Fruit fly (Drosophila melanogaster): ENCODE measurements around the gene CG18745.

Gene CG18745

dm6 chr3R:7813981-7814529 lies 28.1 kb upstream of the CG18745 start, which contains the start of gene CG34384 (continued):
- peak; percentile 42 for TF ChIP-seq CG12769 (tag; optimal IDR thresholded peaks at IDR 0.05)
- TF ChIP-seq CoRest (tag; optimal IDR thresholded peaks at IDR 0.05), result peak; percentile 70
- TF ChIP-seq Sox102F (GFP tag; optimal IDR thresholded peaks at IDR 0.05), result peak; percentile 23
- peak; percentile 10 for TF ChIP-seq fu2 (GFP tag; optimal IDR thresholded peaks at IDR 0.05)
- no peak for TF ChIP-seq CG4707 (GFP tag; optimal IDR thresholded peaks at IDR 0.05)
- TF ChIP-seq CG1792 (GFP tag; optimal IDR thresholded peaks at IDR 0.05), result no peak
- TF ChIP-seq gfzf (GFP tag; optimal IDR thresholded peaks at IDR 0.05), result no peak
- peak; percentile 34 for TF ChIP-seq emc (GFP tag; optimal IDR thresholded peaks at IDR 0.05)
- TF ChIP-seq CG3407 (GFP tag; optimal IDR thresholded peaks at IDR 0.05), result no peak
- no peak for TF ChIP-seq CG32772 (GFP tag; IDR thresholded peaks at IDR 0.05)
- no peak for TF ChIP-seq Kr (GFP tag; optimal IDR thresholded peaks at IDR 0.05)
- peak; percentile 6 for TF ChIP-seq CG18011 (GFP tag; optimal IDR thresholded peaks at IDR 0.05)
- TF ChIP-seq CG30431 (GFP tag; optimal IDR thresholded peaks at IDR 0.05), result no peak
- TF ChIP-seq scrt (GFP tag; optimal IDR thresholded peaks at IDR 0.05), result no peak
- peak; percentile 33 for TF ChIP-seq CG10209 (GFP tag; optimal IDR thresholded peaks at IDR 0.05)
- peak; percentile 89 for TF ChIP-seq Deaf1 (tag; optimal IDR thresholded peaks at IDR 0.05)
- peak; percentile 84 for TF ChIP-seq CG2678 (tag; optimal IDR thresholded peaks at IDR 0.05)
- TF ChIP-seq CG14014 (GFP tag; IDR thresholded peaks at IDR 0.05), result 0 out of 2 replicates have a peak, but pooled peaks have one; percentile 11
- TF ChIP-seq CG1647 (GFP tag; optimal IDR thresholded peaks at IDR 0.05), result no peak
- no peak for TF ChIP-seq CG11093 (GFP tag; IDR thresholded peaks at IDR 0.05)
- TF ChIP-seq CG6765 (GFP tag; optimal IDR thresholded peaks at IDR 0.05), result peak; percentile 65
- peak; percentile 2 for TF ChIP-seq ewg (GFP tag; optimal IDR thresholded peaks at IDR 0.05)
- TF ChIP-seq CG33557 (GFP tag; optimal IDR thresholded peaks at IDR 0.05), result no peak
- peak; percentile 40 for TF ChIP-seq CG9437 (GFP tag; optimal IDR thresholded peaks at IDR 0.05)
- TF ChIP-seq CG34422 (GFP tag; IDR thresholded peaks at IDR 0.05), result 0 out of 3 replicates have a peak, but pooled peaks have one; percentile 25
- TF ChIP-seq crc (GFP tag; optimal IDR thresholded peaks at IDR 0.05), result peak; percentile 20
- no peak for TF ChIP-seq Dref (GFP tag; IDR thresholded peaks at IDR 0.05)
- TF ChIP-seq CG9932 (GFP tag; IDR thresholded peaks at IDR 0.05), result peak; percentile 51
- TF ChIP-seq CG2199 (GFP tag; IDR thresholded peaks at IDR 0.05), result no peak
- TF ChIP-seq twi (tag; optimal IDR thresholded peaks at IDR 0.05), result no peak
- peak; percentile 40 for TF ChIP-seq Antp (GFP tag; optimal IDR thresholded peaks at IDR 0.05)
- peak; percentile 56 for TF ChIP-seq CG13775 (GFP tag; optimal IDR thresholded peaks at IDR 0.05)
- TF ChIP-seq CG8478 (optimal IDR thresholded peaks at IDR 0.05), result no peak
- no peak for TF ChIP-seq B-H1 (GFP tag; IDR thresholded peaks at IDR 0.05)
- TF ChIP-seq odd (GFP tag; optimal IDR thresholded peaks at IDR 0.05), result peak; percentile 18
- TF ChIP-seq ind (GFP tag; optimal IDR thresholded peaks at IDR 0.05), result peak; percentile 59
- TF ChIP-seq lola (GFP tag; optimal IDR thresholded peaks at IDR 0.05), result no peak
- TF ChIP-seq CG8944 (GFP tag; optimal IDR thresholded peaks at IDR 0.05), result no peak
- TF ChIP-seq slou (GFP tag; optimal IDR thresholded peaks at IDR 0.05), result peak; percentile 21
- TF ChIP-seq CG3163 (GFP tag; optimal IDR thresholded peaks at IDR 0.05), result no peak
- TF ChIP-seq cwo (GFP tag; optimal IDR thresholded peaks at IDR 0.05), result peak; percentile 69
- TF ChIP-seq CG15269 (tag; optimal IDR thresholded peaks at IDR 0.05), result peak; percentile 48
- peak; percentile 86 for TF ChIP-seq CG15514 (GFP tag; optimal IDR thresholded peaks at IDR 0.05)
- TF ChIP-seq Fer3 (tag; optimal IDR thresholded peaks at IDR 0.05), result peak; percentile 8
- TF ChIP-seq eyg (GFP tag; optimal IDR thresholded peaks at IDR 0.05), result no peak
- TF ChIP-seq zfh2 (GFP tag; optimal IDR thresholded peaks at IDR 0.05), result peak; percentile 42
- peak; percentile 75 for TF ChIP-seq CG4328 (GFP tag; optimal IDR thresholded peaks at IDR 0.05)
- TF ChIP-seq amos (GFP tag; IDR thresholded peaks at IDR 0.05; ENCODE audit: partially characterized antibody), result no peak
- TF ChIP-seq exex (tag; optimal IDR thresholded peaks at IDR 0.05), result peak; percentile 17
- TF ChIP-seq Oli (tag; optimal IDR thresholded peaks at IDR 0.05), result peak; percentile 67
